Worm (Caenorhabditis elegans): ENCODE measurements around the gene T26C11.4.

T26C11.4 gene

DNA sequence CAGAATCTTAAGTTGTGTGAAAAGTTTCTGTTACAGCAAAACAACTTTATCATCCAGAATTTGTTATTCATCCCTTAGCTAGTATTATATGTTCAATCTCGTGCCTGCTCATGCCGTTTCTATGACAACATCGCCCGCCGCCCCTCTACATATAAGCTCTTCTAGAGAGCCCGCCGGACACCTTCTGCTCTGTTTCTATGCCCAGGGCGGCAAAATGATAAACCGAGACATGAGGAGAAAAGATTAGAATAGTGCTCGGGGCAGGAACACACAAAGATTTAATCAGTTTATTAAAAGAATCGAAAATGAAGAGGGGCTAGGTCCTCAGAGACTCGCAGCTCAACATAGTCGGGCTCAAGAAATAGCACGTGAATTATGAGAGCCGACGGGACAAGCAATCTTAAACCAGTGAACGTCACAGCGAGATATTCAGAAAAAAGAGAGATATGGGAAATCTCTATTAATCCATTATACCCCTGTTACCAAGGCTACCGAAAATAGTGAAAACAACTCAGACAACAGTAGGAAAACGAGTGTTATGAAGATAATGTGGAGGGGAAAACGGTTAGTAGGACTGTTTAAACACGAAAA, 43.2 kb upstream of the T26C11.4 start:
- no peak for TF ChIP-seq nhr-77 (tag; optimal IDR thresholded peaks at IDR 0.05)
- peak; percentile 21 for TF ChIP-seq ZK546.5 (tag; optimal IDR thresholded peaks at IDR 0.05)
- peak; percentile 50 to 82 for TF ChIP-seq lsy-2 (tag; optimal IDR thresholded peaks at IDR 0.05)
- no peak for TF ChIP-seq mbf-1 (tag; optimal IDR thresholded peaks at IDR 0.05)
- TF ChIP-seq sma-9 (GFP tag; optimal IDR thresholded peaks at IDR 0.05): peak; percentile 24
- no peak for TF ChIP-seq sma-9 (tag; optimal IDR thresholded peaks at IDR 0.05)
- TF ChIP-seq zag-1 (tag; optimal IDR thresholded peaks at IDR 0.05): no peak
- no peak for TF ChIP-seq blmp-1 (tag; optimal IDR thresholded peaks at IDR 0.05; ENCODE audit: insufficient read depth)
- TF ChIP-seq mdl-1 (tag; optimal IDR thresholded peaks at IDR 0.05): no peak
- TF ChIP-seq nhr-237 (tag; optimal IDR thresholded peaks at IDR 0.05): peak; percentile 27
- TF ChIP-seq elt-1 (tag; optimal IDR thresholded peaks at IDR 0.05): no peak
- no peak for TF ChIP-seq ztf-1 (GFP tag; conservative IDR thresholded peaks at IDR 0.05)
- TF ChIP-seq elt-3 (tag; optimal IDR thresholded peaks at IDR 0.05): no peak
- TF ChIP-seq aly-2 (tag; optimal IDR thresholded peaks at IDR 0.05): no peak
- TF ChIP-seq nhr-10 (tag; optimal IDR thresholded peaks at IDR 0.05): no peak
- TF ChIP-seq snpc-4 (tag; optimal IDR thresholded peaks at IDR 0.05): no peak
- no peak for TF ChIP-seq sma-3 (GFP tag; optimal IDR thresholded peaks at IDR 0.05)
- TF ChIP-seq egl-27 (tag; optimal IDR thresholded peaks at IDR 0.05): no peak
- TF ChIP-seq ceh-82 (tag; optimal IDR thresholded peaks at IDR 0.05): no peak
- no peak for TF ChIP-seq nhr-12 (tag; optimal IDR thresholded peaks at IDR 0.05)
- TF ChIP-seq nhr-23 (tag; optimal IDR thresholded peaks at IDR 0.05): no peak
- TF ChIP-seq C34F6.9 (tag; optimal IDR thresholded peaks at IDR 0.05): peak; percentile 43
- TF ChIP-seq skn-1 (tag; optimal IDR thresholded peaks at IDR 0.05): no peak
- TF ChIP-seq alr-1 (tag; optimal IDR thresholded peaks at IDR 0.05): no peak
- no peak for TF ChIP-seq ama-1 (optimal IDR thresholded peaks at IDR 0.05)
- TF ChIP-seq nhr-129 (tag; optimal IDR thresholded peaks at IDR 0.05): peak; percentile 72
- no peak for TF ChIP-seq lin-39 (tag; optimal IDR thresholded peaks at IDR 0.05)
- TF ChIP-seq nhr-21 (tag; optimal IDR thresholded peaks at IDR 0.05): peak; percentile 71
- no peak for TF ChIP-seq Y55F3AM.14 (GFP tag; optimal IDR thresholded peaks at IDR 0.05)
- TF ChIP-seq unc-55 (GFP tag; optimal IDR thresholded peaks at IDR 0.05): peak; percentile 26
- TF ChIP-seq dmd-4 (tag; optimal IDR thresholded peaks at IDR 0.05): no peak
- peak; percentile 35 for TF ChIP-seq F13H6.1 (tag; optimal IDR thresholded peaks at IDR 0.05)
- TF ChIP-seq unc-39 (tag; optimal IDR thresholded peaks at IDR 0.05): no peak
- TF ChIP-seq unc-62 (GFP tag; optimal IDR thresholded peaks at IDR 0.05): no peak
- TF ChIP-seq lin-11 (tag; optimal IDR thresholded peaks at IDR 0.05): peak; percentile 80
- TF ChIP-seq crh-2 (tag; optimal IDR thresholded peaks at IDR 0.05): peak; percentile 56
- TF ChIP-seq nhr-11 (tag; optimal IDR thresholded peaks at IDR 0.05): no peak
- peak; percentile 5 for TF ChIP-seq fos-1 (tag; optimal IDR thresholded peaks at IDR 0.05)
- peak; percentile 2 for TF ChIP-seq sem-4 (tag; optimal IDR thresholded peaks at IDR 0.05)
- peak; percentile 60 for TF ChIP-seq gmeb-1 (tag; optimal IDR thresholded peaks at IDR 0.05)
- TF ChIP-seq peb-1 (tag; optimal IDR thresholded peaks at IDR 0.05): no peak
- TF ChIP-seq lin-13 (GFP tag; optimal IDR thresholded peaks at IDR 0.05): peak; percentile 57
- TF ChIP-seq nhr-25 (tag; optimal IDR thresholded peaks at IDR 0.05): no peak
- no peak for TF ChIP-seq R02D3.7 (tag; optimal IDR thresholded peaks at IDR 0.05)
- peak; percentile 35 for TF ChIP-seq ztf-4 (tag; optimal IDR thresholded peaks at IDR 0.05)
- TF ChIP-seq mab-5 (tag; optimal IDR thresholded peaks at IDR 0.05): peak; percentile 30
- TF ChIP-seq ztf-11 (tag; optimal IDR thresholded peaks at IDR 0.05): no peak
- no peak for TF ChIP-seq ceh-16 (tag; optimal IDR thresholded peaks at IDR 0.05)
- TF ChIP-seq nhr-6 (tag; optimal IDR thresholded peaks at IDR 0.05): no peak

All from whole organism, L2 larva.